Worm (Caenorhabditis elegans): ENCODE data around the gene E02C12.8.

ce11 chrV:9329245-9329979 lies 44.0 kb downstream of the E02C12.8 start:
- TF ChIP-seq ama-1 (optimal IDR thresholded peaks at IDR 0.05) (no peak), aly-2 (tag; optimal IDR thresholded peaks at IDR 0.05) (no peak), unc-62 (GFP tag; optimal IDR thresholded peaks at IDR 0.05) (no peak), nhr-77 (tag; optimal IDR thresholded peaks at IDR 0.05) (no peak), nhr-12 (tag; optimal IDR thresholded peaks at IDR 0.05) (no peak), egl-27 (tag; optimal IDR thresholded peaks at IDR 0.05) (no peak), lsy-2 (tag; optimal IDR thresholded peaks at IDR 0.05) (no peak), ZK546.5 (tag; optimal IDR thresholded peaks at IDR 0.05) (no peak), ztf-11 (tag; optimal IDR thresholded peaks at IDR 0.05) (no peak), nhr-11 (tag; optimal IDR thresholded peaks at IDR 0.05) (no peak), alr-1 (tag; optimal IDR thresholded peaks at IDR 0.05) (no peak), lin-13 (GFP tag; optimal IDR thresholded peaks at IDR 0.05) (no peak)

All from whole organism, L2 larva.